Worm (Caenorhabditis elegans): ENCODE results near the gene flr-1.
A peak's percentile ranks its signal among the peaks of the same experiment; 100 is the strongest.

The flr-1 gene

DNA sequence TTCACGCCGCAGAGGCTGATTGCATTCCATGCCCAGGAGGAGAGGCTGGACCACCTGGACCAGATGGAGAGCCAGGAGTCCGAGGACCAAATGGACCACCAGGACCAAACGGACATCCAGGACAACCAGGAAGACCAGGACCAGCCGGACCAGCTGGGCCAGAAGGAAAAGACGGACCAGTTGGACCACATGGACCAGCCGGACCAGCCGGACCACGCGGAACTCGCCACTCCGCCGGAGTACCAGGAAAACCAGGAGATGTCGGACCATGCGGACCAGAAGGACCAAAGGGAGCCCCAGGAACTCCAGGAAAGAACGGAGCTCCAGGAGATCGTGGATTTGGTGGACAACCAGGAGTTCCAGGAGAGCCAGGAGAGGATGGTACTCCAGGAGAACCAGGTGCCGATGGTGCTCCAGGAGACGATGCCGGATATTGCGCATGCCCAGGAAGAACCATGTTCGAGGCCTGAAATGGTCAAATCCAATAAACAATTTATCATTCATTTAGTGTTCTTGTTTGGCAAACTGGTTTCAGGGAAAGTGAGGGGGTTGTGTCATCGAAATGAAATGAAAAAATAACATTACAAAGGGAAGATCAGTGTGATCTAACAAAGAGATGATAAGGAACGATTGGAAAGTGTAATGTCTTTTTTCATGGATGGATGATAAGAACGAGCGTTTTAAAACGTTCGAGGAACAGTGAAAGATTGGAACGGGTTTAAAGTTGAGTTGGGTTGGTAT lies 13.7 kb upstream of the flr-1 start:
- TF ChIP-seq unc-120 (tag; optimal IDR thresholded peaks at IDR 0.05; ENCODE audit: poor library complexity, severe bottlenecking) = no peak

- TF ChIP-seq zip-8 (tag; optimal IDR thresholded peaks at IDR 0.05) (peak; percentile 52), pha-4 (tag; optimal IDR thresholded peaks at IDR 0.05) (no peak)
Measured at ce11 chrX:13469047-13469633, 12.8 kb upstream of the flr-1 start, which contains the start of gene col-184. Gene col-184, plus strand, starts transcription at chrX:13469455.

ce11 chrX:13466926-13467866 lies 10.9 kb upstream of the flr-1 start, which contains the start of gene col-183:
Gene col-183, minus strand, starts transcription at chrX:13467764.
- no peak for TF ChIP-seq ham-2 (GFP tag; optimal IDR thresholded peaks at IDR 0.05)
- no peak for TF ChIP-seq tbx-8 (GFP tag; optimal IDR thresholded peaks at IDR 0.05)
- no peak for TF ChIP-seq drap-1 (GFP tag; optimal IDR thresholded peaks at IDR 0.05)
- TF ChIP-seq unc-39 (tag; optimal IDR thresholded peaks at IDR 0.05) = no peak
- TF ChIP-seq unc-62 (GFP tag; optimal IDR thresholded peaks at IDR 0.05) = no peak
- no peak for TF ChIP-seq lin-13 (tag; optimal IDR thresholded peaks at IDR 0.05)
- TF ChIP-seq nhr-237 (tag; optimal IDR thresholded peaks at IDR 0.05) = no peak

ce11 chrX:13463793-13464192 lies 7.5 kb upstream of the flr-1 start, which contains the start of gene F02D10.2:
Gene F02D10.2, minus strand, starts transcription at chrX:13463893.
- TF ChIP-seq zip-8 (tag; optimal IDR thresholded peaks at IDR 0.05) = no peak
- TF ChIP-seq nhr-28 (tag; optimal IDR thresholded peaks at IDR 0.05) = no peak
- no peak for TF ChIP-seq lsy-2 (tag; optimal IDR thresholded peaks at IDR 0.05)
- TF ChIP-seq elt-1 (tag; optimal IDR thresholded peaks at IDR 0.05; ENCODE audit: borderline replicate concordance, insufficient read depth) = no peak
- no peak for TF ChIP-seq hlh-1 (tag; optimal IDR thresholded peaks at IDR 0.05)
- no peak for TF ChIP-seq M03D4.4 (tag; optimal IDR thresholded peaks at IDR 0.05)
- TF ChIP-seq snpc-4 (tag; optimal IDR thresholded peaks at IDR 0.05) = no peak
- no peak for TF ChIP-seq tbx-8 (GFP tag; optimal IDR thresholded peaks at IDR 0.05)
- TF ChIP-seq unc-62 (GFP tag; optimal IDR thresholded peaks at IDR 0.05) = no peak

DNA sequence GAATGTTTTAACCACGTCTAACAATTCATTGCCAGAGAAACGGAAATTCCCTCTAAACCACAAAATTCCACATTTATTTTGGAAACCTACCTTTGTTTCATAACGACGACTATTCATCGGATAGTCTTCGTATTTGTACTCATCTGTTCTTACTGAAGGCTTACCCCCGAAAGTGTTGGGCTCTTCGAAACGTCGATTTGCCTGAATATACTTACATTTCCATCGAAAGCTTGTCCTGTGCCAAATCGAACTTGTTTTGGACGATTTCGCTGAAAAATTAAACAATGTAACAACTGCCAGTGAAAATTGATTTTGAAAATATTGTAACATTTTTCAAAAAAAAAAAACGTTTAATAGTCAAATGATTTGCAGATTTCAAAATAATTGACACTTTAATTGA lies 6.2 kb upstream of the flr-1 start, which contains the start of gene F02D10.3:
Gene F02D10.3 (minus strand): TSS at position 101 of the 400 bp plus-strand sequence.
- TF ChIP-seq unc-39 (tag; optimal IDR thresholded peaks at IDR 0.05) (no peak), drap-1 (GFP tag; optimal IDR thresholded peaks at IDR 0.05) (no peak), ham-2 (GFP tag; optimal IDR thresholded peaks at IDR 0.05) (no peak), nhr-2 (tag; optimal IDR thresholded peaks at IDR 0.05) (no peak), snpc-4 (tag; optimal IDR thresholded peaks at IDR 0.05) (no peak), lsy-2 (tag; optimal IDR thresholded peaks at IDR 0.05) (no peak), mab-5 (tag; optimal IDR thresholded peaks at IDR 0.05) (no peak), nhr-28 (tag; optimal IDR thresholded peaks at IDR 0.05) (no peak), sptf-1 (tag; optimal IDR thresholded peaks at IDR 0.05) (no peak), tbx-8 (GFP tag; optimal IDR thresholded peaks at IDR 0.05) (no peak), elt-1 (tag; optimal IDR thresholded peaks at IDR 0.05; ENCODE audit: borderline replicate concordance, insufficient read depth) (no peak), M03D4.4 (tag; optimal IDR thresholded peaks at IDR 0.05) (no peak), bed-3 (GFP tag; optimal IDR thresholded peaks at IDR 0.05) (no peak), mep-1 (tag; optimal IDR thresholded peaks at IDR 0.05) (no peak), blmp-1 (tag; optimal IDR thresholded peaks at IDR 0.05) (no peak), ceh-83 (GFP tag; optimal IDR thresholded peaks at IDR 0.05) (no peak)

- TF ChIP-seq mls-2 (tag; optimal IDR thresholded peaks at IDR 0.05) = no peak
- TF ChIP-seq ceh-39 (tag; optimal IDR thresholded peaks at IDR 0.05) = no peak
- TF ChIP-seq nhr-12 (tag; optimal IDR thresholded peaks at IDR 0.05) = no peak
- TF ChIP-seq ham-2 (GFP tag; optimal IDR thresholded peaks at IDR 0.05) = no peak
- TF ChIP-seq ceh-83 (GFP tag; optimal IDR thresholded peaks at IDR 0.05) = no peak
- no peak for TF ChIP-seq unc-120 (tag; optimal IDR thresholded peaks at IDR 0.05; ENCODE audit: poor library complexity, severe bottlenecking)
- TF ChIP-seq ces-1 (GFP tag; optimal IDR thresholded peaks at IDR 0.05) = no peak
- no peak for TF ChIP-seq blmp-1 (tag; optimal IDR thresholded peaks at IDR 0.05)
- TF ChIP-seq cnd-1 (tag; optimal IDR thresholded peaks at IDR 0.05) = no peak
- no peak for TF ChIP-seq sem-2 (GFP tag; optimal IDR thresholded peaks at IDR 0.05)
- no peak for TF ChIP-seq elt-3 (tag; optimal IDR thresholded peaks at IDR 0.05)
- TF ChIP-seq sptf-1 (tag; optimal IDR thresholded peaks at IDR 0.05) = no peak
- TF ChIP-seq hlh-1 (tag; optimal IDR thresholded peaks at IDR 0.05) = no peak
- no peak for TF ChIP-seq mab-5 (tag; optimal IDR thresholded peaks at IDR 0.05)
- TF ChIP-seq tbx-8 (GFP tag; optimal IDR thresholded peaks at IDR 0.05) = no peak
- no peak for TF ChIP-seq pha-4 (tag; optimal IDR thresholded peaks at IDR 0.05)
- TF ChIP-seq unc-39 (tag; optimal IDR thresholded peaks at IDR 0.05) = no peak
- no peak for TF ChIP-seq lin-13 (tag; optimal IDR thresholded peaks at IDR 0.05)
- no peak for TF ChIP-seq lsy-2 (tag; optimal IDR thresholded peaks at IDR 0.05)
Measured at ce11 chrX:13451578-13451977, 4.8 kb downstream of the flr-1 start, which contains the start of gene F02D10.6. Gene F02D10.6, minus strand, starts transcription at chrX:13451678.
